Worm (Caenorhabditis elegans): ENCODE results near the gene clc-23.

clc-23 gene

ce11 chrIII:996564-996963, 24.2 kb upstream of the clc-23 start:
- TF ChIP-seq C34F6.9 (tag; optimal IDR thresholded peaks at IDR 0.05) (no peak), alr-1 (tag; optimal IDR thresholded peaks at IDR 0.05) (no peak), ama-1 (optimal IDR thresholded peaks at IDR 0.05) (no peak), nhr-237 (tag; optimal IDR thresholded peaks at IDR 0.05) (no peak), mdl-1 (tag; optimal IDR thresholded peaks at IDR 0.05) (no peak), snpc-4 (tag; optimal IDR thresholded peaks at IDR 0.05) (no peak), nhr-129 (tag; optimal IDR thresholded peaks at IDR 0.05) (no peak), lin-13 (GFP tag; optimal IDR thresholded peaks at IDR 0.05) (no peak), sem-4 (tag; optimal IDR thresholded peaks at IDR 0.05) (no peak), crh-2 (tag; optimal IDR thresholded peaks at IDR 0.05) (no peak), mab-5 (tag; optimal IDR thresholded peaks at IDR 0.05) (no peak), ztf-4 (tag; optimal IDR thresholded peaks at IDR 0.05) (no peak), nhr-6 (tag; optimal IDR thresholded peaks at IDR 0.05) (no peak), R02D3.7 (tag; optimal IDR thresholded peaks at IDR 0.05) (no peak), ceh-16 (tag; optimal IDR thresholded peaks at IDR 0.05) (no peak)

- TF ChIP-seq nhr-129 (tag; optimal IDR thresholded peaks at IDR 0.05) (no peak), ztf-1 (GFP tag; conservative IDR thresholded peaks at IDR 0.05) (no peak), dmd-4 (tag; optimal IDR thresholded peaks at IDR 0.05) (no peak), unc-55 (GFP tag; optimal IDR thresholded peaks at IDR 0.05) (no peak)
These were observed 21.9 kb upstream of the clc-23 start for ce11 chrIII:998855-999254.

ce11 chrIII:1001297-1001696, 19.5 kb upstream of the clc-23 start, which contains the start of gene R06B10.7:
Gene R06B10.7 (minus strand): TSS chrIII:1001397.
- no peak for TF ChIP-seq elt-1 (tag; optimal IDR thresholded peaks at IDR 0.05)
- TF ChIP-seq nhr-237 (tag; optimal IDR thresholded peaks at IDR 0.05): no peak
- TF ChIP-seq sem-4 (tag; optimal IDR thresholded peaks at IDR 0.05): no peak
- TF ChIP-seq dmd-4 (tag; optimal IDR thresholded peaks at IDR 0.05): no peak
- no peak for TF ChIP-seq nhr-21 (tag; optimal IDR thresholded peaks at IDR 0.05)
- TF ChIP-seq nhr-12 (tag; optimal IDR thresholded peaks at IDR 0.05): no peak
- no peak for TF ChIP-seq sma-3 (GFP tag; optimal IDR thresholded peaks at IDR 0.05)
- no peak for TF ChIP-seq F13H6.1 (tag; optimal IDR thresholded peaks at IDR 0.05)
- no peak for TF ChIP-seq ztf-11 (tag; optimal IDR thresholded peaks at IDR 0.05)
- TF ChIP-seq fos-1 (tag; optimal IDR thresholded peaks at IDR 0.05): no peak
- TF ChIP-seq aly-2 (tag; optimal IDR thresholded peaks at IDR 0.05): no peak
- TF ChIP-seq unc-62 (GFP tag; optimal IDR thresholded peaks at IDR 0.05): no peak
- TF ChIP-seq ama-1 (optimal IDR thresholded peaks at IDR 0.05): no peak
- no peak for TF ChIP-seq ztf-4 (tag; optimal IDR thresholded peaks at IDR 0.05)
- no peak for TF ChIP-seq skn-1 (tag; optimal IDR thresholded peaks at IDR 0.05)
- no peak for TF ChIP-seq Y55F3AM.14 (GFP tag; optimal IDR thresholded peaks at IDR 0.05)
- TF ChIP-seq egl-27 (tag; optimal IDR thresholded peaks at IDR 0.05): no peak
- TF ChIP-seq nhr-25 (tag; optimal IDR thresholded peaks at IDR 0.05): no peak

ce11 chrIII:1002510-1002909, 18.2 kb upstream of the clc-23 start, which contains the start of gene clec-150:
Gene clec-150 (plus strand): TSS chrIII:1002707.
- TF ChIP-seq ama-1 (optimal IDR thresholded peaks at IDR 0.05) (no peak), unc-39 (tag; optimal IDR thresholded peaks at IDR 0.05) (no peak), fos-1 (tag; optimal IDR thresholded peaks at IDR 0.05) (peak; percentile 70), gmeb-1 (tag; optimal IDR thresholded peaks at IDR 0.05) (peak; percentile 46), ztf-1 (GFP tag; conservative IDR thresholded peaks at IDR 0.05) (no peak), ztf-11 (tag; optimal IDR thresholded peaks at IDR 0.05) (no peak), nhr-21 (tag; optimal IDR thresholded peaks at IDR 0.05) (no peak), crh-2 (tag; optimal IDR thresholded peaks at IDR 0.05) (peak; percentile 91)

- no peak for TF ChIP-seq ceh-16 (tag; optimal IDR thresholded peaks at IDR 0.05)
- TF ChIP-seq nhr-237 (tag; optimal IDR thresholded peaks at IDR 0.05): no peak
- TF ChIP-seq lsy-2 (tag; optimal IDR thresholded peaks at IDR 0.05): no peak
- no peak for TF ChIP-seq lin-39 (tag; optimal IDR thresholded peaks at IDR 0.05)
- TF ChIP-seq elt-3 (tag; optimal IDR thresholded peaks at IDR 0.05): no peak
- no peak for TF ChIP-seq unc-39 (tag; optimal IDR thresholded peaks at IDR 0.05)
- no peak for TF ChIP-seq sem-4 (tag; optimal IDR thresholded peaks at IDR 0.05)
- TF ChIP-seq crh-2 (tag; optimal IDR thresholded peaks at IDR 0.05): no peak
- no peak for TF ChIP-seq nhr-11 (tag; optimal IDR thresholded peaks at IDR 0.05)
- TF ChIP-seq ztf-1 (GFP tag; conservative IDR thresholded peaks at IDR 0.05): no peak
- no peak for TF ChIP-seq ztf-11 (tag; optimal IDR thresholded peaks at IDR 0.05)
- TF ChIP-seq unc-55 (GFP tag; optimal IDR thresholded peaks at IDR 0.05): no peak
These were observed 16.3 kb upstream of the clc-23 start for ce11 chrIII:1004464-1004863.

Measured in whole organism, L2 larva.